Worm (Caenorhabditis elegans) whole organism, L3 larva: ENCODE data around the gene F13E9.19.

Experiments used
- R02D3.7 ChIP-seq: fragments of 150-350 bp; optimal IDR thresholded peaks from 2 replicates; lab custom pipeline; 2014; ENCODE audit warnings: missing biosample characterization, missing genetic modification characterization
- ZK546.5 ChIP-seq: sonication (generic microtip); optimal IDR thresholded peaks from 2 replicates; lab custom pipeline; 2017; ENCODE audit warnings: missing biosample characterization, missing genetic modification characterization
- aly-2 ChIP-seq: fragments of 150-350 bp; optimal IDR thresholded peaks from 2 replicates; lab custom pipeline; 2014; ENCODE audit warnings: missing biosample characterization, missing genetic modification characterization
- ceh-16 ChIP-seq: sonication (generic microtip); optimal IDR thresholded peaks from 2 replicates; lab custom pipeline; 2017; ENCODE audit warnings: missing biosample characterization, missing genetic modification characterization
- ceh-28 ChIP-seq: fragments of 150-350 bp; optimal IDR thresholded peaks from 2 replicates; lab custom pipeline; 2014; ENCODE audit warnings: missing biosample characterization, missing genetic modification reagents, missing genetic modification characterization
- ceh-9 ChIP-seq: sonication (generic microtip); optimal IDR thresholded peaks from 2 replicates; lab custom pipeline; 2018; ENCODE audit warnings: missing biosample characterization, missing genetic modification characterization
- egl-27 ChIP-seq: sonication (generic microtip); optimal IDR thresholded peaks from 4 replicates; lab custom pipeline; 2017; ENCODE audit warnings: missing biosample characterization, missing genetic modification reagents, missing genetic modification characterization
- egl-5 ChIP-seq: fragments of 150-350 bp; optimal IDR thresholded peaks from 2 replicates; lab custom pipeline; 2017; ENCODE audit warnings: missing biosample characterization, missing genetic modification reagents, missing genetic modification characterization, inconsistent platforms
- elt-1 ChIP-seq: fragments of 150-350 bp; optimal IDR thresholded peaks from 2 replicates; lab custom pipeline; 2014; ENCODE audit warnings: missing biosample characterization, missing genetic modification characterization
- elt-2 ChIP-seq: sonication (generic microtip); optimal IDR thresholded peaks from 2 replicates; lab custom pipeline; 2016; ENCODE audit warnings: missing genetic modification reagents, mild to moderate bottlenecking, missing genetic modification characterization, missing compliant biosample characterization
- elt-3 ChIP-seq, 3 experiments: fragments of 150-350 bp in 1 of 3; sonication (generic microtip) in 2 of 3; optimal IDR thresholded peaks; 2 replicates in 2 of 3; 4 replicates in 1 of 3; lab custom pipeline; 2014 to 2017; ENCODE audit warnings: missing biosample characterization in 3 of 3, missing genetic modification characterization in 3 of 3
- eor-1 ChIP-seq, 2 experiments: fragments of 150-350 bp; optimal IDR thresholded peaks; 2 replicates each; lab custom pipeline; 2014 to 2018; ENCODE audit warnings: missing biosample characterization in 2 of 2, missing genetic modification characterization in 2 of 2
- fkh-10 ChIP-seq: sonication (generic microtip); optimal IDR thresholded peaks from 2 replicates; lab custom pipeline; 2017; ENCODE audit warnings: missing biosample characterization, missing genetic modification reagents, missing genetic modification characterization
- fkh-2 ChIP-seq: fragments of 150-350 bp; optimal IDR thresholded peaks from 2 replicates; lab custom pipeline; 2014; ENCODE audit warnings: missing biosample characterization, missing genetic modification reagents, missing genetic modification characterization
- fos-1 ChIP-seq: fragments of 150-350 bp; optimal IDR thresholded peaks from 2 replicates; lab custom pipeline; 2014; ENCODE audit warnings: missing biosample characterization, missing genetic modification characterization
- lin-15B ChIP-seq: fragments of 150-350 bp; optimal IDR thresholded peaks from 2 replicates; lab custom pipeline; 2014; ENCODE audit warnings: missing biosample characterization, missing genetic modification characterization
- lin-39 ChIP-seq: fragments of 150-350 bp; optimal IDR thresholded peaks from 2 replicates; lab custom pipeline; 2018; ENCODE audit warnings: missing biosample characterization, missing genetic modification reagents, missing genetic modification characterization
- lsy-12 ChIP-seq: sonication (generic microtip); optimal IDR thresholded peaks from 2 replicates; lab custom pipeline; 2016; ENCODE audit warnings: mild to moderate bottlenecking, missing genetic modification characterization, missing compliant biosample characterization
- mdl-1 ChIP-seq: fragments of 150-350 bp; optimal IDR thresholded peaks from 2 replicates; lab custom pipeline; 2014; ENCODE audit warnings: missing biosample characterization, missing genetic modification characterization
- mml-1 ChIP-seq: fragments of 150-350 bp; sonication (generic microtip); optimal IDR thresholded peaks from 3 replicates; lab custom pipeline; 2014; ENCODE audit warnings: missing biosample characterization, missing genetic modification characterization
- nfya-1 ChIP-seq: sonication (generic microtip); optimal IDR thresholded peaks from 2 replicates; lab custom pipeline; 2017; ENCODE audit warnings: missing genetic modification characterization, mild to moderate bottlenecking, missing compliant biosample characterization, antibody characterized with exemption, moderate library complexity; ENCODE audit not compliant: insufficient read depth
- nhr-12 ChIP-seq: fragments of 150-350 bp; optimal IDR thresholded peaks from 2 replicates; lab custom pipeline; 2014; ENCODE audit warnings: missing biosample characterization, missing genetic modification characterization
- nhr-25 ChIP-seq: sonication (generic microtip); optimal IDR thresholded peaks from 2 replicates; lab custom pipeline; 2017; ENCODE audit warnings: missing biosample characterization, missing genetic modification characterization
- nhr-28 ChIP-seq: fragments of 150-350 bp; optimal IDR thresholded peaks from 2 replicates; lab custom pipeline; 2014; ENCODE audit warnings: missing biosample characterization, missing genetic modification characterization
- nhr-43 ChIP-seq: sonication (generic microtip); optimal IDR thresholded peaks from 2 replicates; lab custom pipeline; 2016; ENCODE audit warnings: mild to moderate bottlenecking, missing genetic modification characterization, missing compliant biosample characterization; ENCODE audit not compliant: poor library complexity, severe bottlenecking
- nhr-76 ChIP-seq: fragments of 150-350 bp; sonication (generic microtip); optimal IDR thresholded peaks from 5 replicates; lab custom pipeline; 2014; ENCODE audit warnings: missing biosample characterization, missing genetic modification characterization
- nhr-77 ChIP-seq: fragments of 150-350 bp; optimal IDR thresholded peaks from 2 replicates; lab custom pipeline; 2014; ENCODE audit warnings: missing biosample characterization, missing genetic modification characterization
- pha-4 ChIP-seq: fragments of 150-350 bp; optimal IDR thresholded peaks from 2 replicates; lab custom pipeline; 2014; ENCODE audit warnings: missing biosample characterization, missing genetic modification reagents, missing genetic modification characterization
- pqm-1 ChIP-seq: fragments of 150-350 bp; optimal IDR thresholded peaks from 2 replicates; lab custom pipeline; 2017; ENCODE audit warnings: missing biosample characterization, missing genetic modification characterization, inconsistent platforms
- sea-2 ChIP-seq: fragments of 150-350 bp; sonication (generic microtip); optimal IDR thresholded peaks from 4 replicates; lab custom pipeline; 2014; ENCODE audit warnings: missing biosample characterization, missing genetic modification reagents, missing genetic modification characterization
- skn-1 ChIP-seq: fragments of 150-350 bp; optimal IDR thresholded peaks from 2 replicates; lab custom pipeline; 2014; ENCODE audit warnings: missing biosample characterization, missing genetic modification characterization
- snpc-4 ChIP-seq: fragments of 150-350 bp; optimal IDR thresholded peaks from 2 replicates; lab custom pipeline; 2014; ENCODE audit warnings: missing biosample characterization, missing genetic modification characterization
- tbx-2 ChIP-seq: sonication (generic microtip); optimal IDR thresholded peaks from 2 replicates; lab custom pipeline; 2016; ENCODE audit warnings: mild to moderate bottlenecking, missing genetic modification characterization, missing compliant biosample characterization
- unc-62 ChIP-seq: fragments of 150-350 bp; sonication (generic microtip); optimal IDR thresholded peaks from 4 replicates; lab custom pipeline; 2014; ENCODE audit warnings: missing biosample characterization, missing genetic modification reagents, missing genetic modification characterization
- zag-1 ChIP-seq: fragments of 150-350 bp; optimal IDR thresholded peaks from 2 replicates; lab custom pipeline; 2014; ENCODE audit warnings: missing biosample characterization, missing genetic modification characterization
- ztf-4 ChIP-seq: fragments of 150-350 bp; optimal IDR thresholded peaks from 2 replicates; lab custom pipeline; 2014; ENCODE audit warnings: missing biosample characterization, missing genetic modification characterization

Gene F13E9.19

ce11 chrIV:10936906-10937540 lies 37.8 kb downstream of the F13E9.19 start, which contains the start of gene fic-1:
fic-1 (plus strand) TSS chrIV:10937454.
- TF ChIP-seq mml-1 (tag; lab: Kevin White, UChicago) (no peak), ceh-9 (tag; lab: Kevin White, UChicago) (no peak), elt-3 (tag; optimal IDR thresholded peaks at IDR 0.05; lab: Kevin White, UChicago) (no peak), snpc-4 (peak; percentile 73), aly-2 (tag; lab: Kevin White, UChicago) (no peak), sea-2 (GFP tag; lab: Kevin White, UChicago) (peak; percentile 78), egl-5 (tag; lab: Kevin White, UChicago) (peak; percentile 60), pqm-1 (tag; lab: Kevin White, UChicago) (peak; percentile 34), lsy-12 (tag; lab: Kevin White, UChicago) (peak; percentile 4), pha-4 (tag; lab: Kevin White, UChicago) (peak; percentile 92), zag-1 (tag; lab: Kevin White, UChicago) (no peak), nhr-77 (no peak), nhr-12 (no peak), tbx-2 (tag; lab: Kevin White, UChicago) (no peak), lin-39 (tag; lab: Kevin White, UChicago) (no peak), fkh-10 (GFP tag; lab: Kevin White, UChicago) (peak; percentile 94), eor-1 (tag; optimal IDR thresholded peaks at IDR 0.05; lab: Kevin White, UChicago) (peak in 1 of 2 experiments; percentile 12), elt-1 (no peak), skn-1 (tag; lab: Kevin White, UChicago) (peak; percentile 16), nhr-25 (tag; lab: Kevin White, UChicago) (no peak), ceh-16 (tag; lab: Kevin White, UChicago) (no peak), elt-2 (tag; lab: Kevin White, UChicago) (peak; percentile 28), nhr-76 (tag; lab: Kevin White, UChicago) (no peak), ZK546.5 (tag; lab: Kevin White, UChicago) (no peak), R02D3.7 (tag; lab: Kevin White, UChicago) (peak; percentile 15), fkh-2 (peak; percentile 11), nhr-43 (no peak), mdl-1 (tag; lab: Kevin White, UChicago) (no peak), lin-15B (tag; lab: Kevin White, UChicago) (peak; percentile 51), ceh-28 (tag; lab: Kevin White, UChicago) (peak; percentile 91), unc-62 (GFP tag; lab: Kevin White, UChicago) (no peak), ztf-4 (tag; lab: Kevin White, UChicago) (no peak), nfya-1 (tag; lab: Kevin White, UChicago) (peak; percentile 82), fos-1 (tag; lab: Kevin White, UChicago) (no peak)

ce11 chrIV:10948797-10949196 lies 49.6 kb downstream of the F13E9.19 start, which contains the start of gene Y69E1A.1:
Y69E1A.1 (minus strand) TSS chrIV:10948897.
- TF ChIP-seq pha-4 (tag; lab: Kevin White, UChicago) (no peak), R02D3.7 (tag; lab: Kevin White, UChicago) (no peak), pqm-1 (tag; lab: Kevin White, UChicago) (no peak), nfya-1 (tag; lab: Kevin White, UChicago) (no peak), egl-27 (tag; lab: Kevin White, UChicago) (no peak), egl-5 (tag; lab: Kevin White, UChicago) (no peak), elt-3 (tag; optimal IDR thresholded peaks at IDR 0.05; lab: Kevin White, UChicago) (no peak), ZK546.5 (tag; lab: Kevin White, UChicago) (no peak), mdl-1 (tag; lab: Kevin White, UChicago) (no peak), nhr-28 (tag; lab: Kevin White, UChicago) (no peak)
